Worm (Caenorhabditis elegans) whole organism, late embryonic: Measurements from ENCODE around the gene K10D11.6.

Experiments used
- ama-1 ChIP-seq: fragments of 150-350 bp; optimal IDR thresholded peaks from 2 replicates; lab custom pipeline; 2014
- ceh-2 ChIP-seq: sonication (generic microtip); optimal IDR thresholded peaks from 2 replicates; lab custom pipeline; 2016; ENCODE audit warnings: missing genotype, missing genetic modification characterization, missing compliant biosample characterization
- ceh-24 ChIP-seq: sonication (generic microtip); optimal IDR thresholded peaks from 2 replicates; lab custom pipeline; 2016; ENCODE audit warnings: mild to moderate bottlenecking, missing genetic modification characterization, missing compliant biosample characterization
- fkh-10 ChIP-seq: fragments of 150-350 bp; optimal IDR thresholded peaks from 2 replicates; lab custom pipeline; 2014; ENCODE audit warnings: missing biosample characterization, missing genetic modification reagents, missing genetic modification characterization
- gmeb-2 ChIP-seq: sonication (generic microtip); optimal IDR thresholded peaks from 2 replicates; lab custom pipeline; 2016; ENCODE audit warnings: missing genetic modification characterization, inconsistent platforms, missing compliant biosample characterization
- nfya-1 ChIP-seq: sonication (generic microtip); optimal IDR thresholded peaks from 2 replicates; lab custom pipeline; 2017; ENCODE audit warnings: missing genetic modification characterization, mild to moderate bottlenecking, missing compliant biosample characterization, antibody characterized with exemption, moderate library complexity
- npax-4 ChIP-seq: sonication (generic microtip); optimal IDR thresholded peaks from 2 replicates; lab custom pipeline; 2016; ENCODE audit warnings: missing genetic modification characterization, missing compliant biosample characterization
- pha-4 ChIP-seq: fragments of 150-350 bp; optimal IDR thresholded peaks from 2 replicates; lab custom pipeline; 2018; ENCODE audit warnings: missing biosample characterization, missing genetic modification reagents, missing genetic modification characterization
- pqm-1 ChIP-seq: sonication (generic microtip); optimal IDR thresholded peaks from 2 replicates; lab custom pipeline; 2016; ENCODE audit warnings: missing genetic modification characterization, missing compliant biosample characterization
- sox-4 ChIP-seq: sonication (generic microtip); optimal IDR thresholded peaks from 2 replicates; lab custom pipeline; 2017; ENCODE audit warnings: mild to moderate bottlenecking, missing genetic modification characterization, inconsistent platforms, missing compliant biosample characterization
- ttx-3 ChIP-seq: sonication (generic microtip); optimal IDR thresholded peaks from 2 replicates; lab custom pipeline; 2016; ENCODE audit warnings: missing genetic modification reagents, missing genetic modification characterization, missing compliant biosample characterization
- unc-42 ChIP-seq: sonication (generic microtip); optimal IDR thresholded peaks from 2 replicates; lab custom pipeline; 2016; ENCODE audit warnings: missing genotype, missing genetic modification characterization, missing compliant biosample characterization
- zip-5 ChIP-seq: sonication (generic microtip); optimal IDR thresholded peaks from 2 replicates; lab custom pipeline; 2016; ENCODE audit warnings: missing genetic modification characterization, missing compliant biosample characterization

- TF ChIP-seq ama-1 (lab: Kevin White, UChicago), result no peak
- TF ChIP-seq unc-42 (tag; lab: Kevin White, UChicago), result peak; percentile 56
- no peak for TF ChIP-seq sox-4 (tag; lab: Kevin White, UChicago)
- TF ChIP-seq nfya-1 (tag; lab: Kevin White, UChicago), result no peak
- no peak for TF ChIP-seq ceh-2 (tag; lab: Kevin White, UChicago)
- no peak for TF ChIP-seq ttx-3 (tag; lab: Kevin White, UChicago)
- no peak for TF ChIP-seq fkh-10
- TF ChIP-seq zip-5 (tag; lab: Kevin White, UChicago), result no peak
- TF ChIP-seq ceh-24, result no peak
- no peak for TF ChIP-seq pha-4 (tag; lab: Kevin White, UChicago)
- no peak for TF ChIP-seq gmeb-2 (tag; lab: Kevin White, UChicago)
- no peak for TF ChIP-seq npax-4 (tag; lab: Kevin White, UChicago)
- TF ChIP-seq pqm-1 (tag; lab: Kevin White, UChicago), result no peak
These were observed 26.6 kb upstream of the K10D11.6 start for ce11 chrIV:13015801-13016404.
